Fruit fly (Drosophila melanogaster) whole organism, embryonic: ENCODE measurements around the gene Gr63a.

Experiments
- BEAF-32 ChIP-seq: fragments of 200-800 bp; sonication (Bioruptor generic); optimal IDR thresholded peaks from 3 replicates; lab custom pipeline; 2017; ENCODE audit warnings: missing biosample characterization, missing genetic modification characterization, mild to moderate bottlenecking, moderate library complexity, missing genetic modification reagents
- CG10462 ChIP-seq: fragments of 200-800 bp; sonication (Bioruptor generic); optimal IDR thresholded peaks from 2 replicates; lab custom pipeline; 2016; ENCODE audit warnings: missing biosample characterization, missing genetic modification characterization
- CG12769 ChIP-seq: fragments of 200-800 bp; sonication (Bioruptor generic); optimal IDR thresholded peaks from 2 replicates; lab custom pipeline; 2019; ENCODE audit warnings: missing biosample characterization, mild to moderate bottlenecking, missing genetic modification characterization, moderate library complexity
- CG14441 ChIP-seq: fragments of 200-800 bp; sonication (Bioruptor generic); IDR thresholded peaks from 2 replicates; pipeline ENCODE4 v1.3.6; 2022; ENCODE audit warnings: missing biosample characterization, missing genetic modification characterization
- CG15696 ChIP-seq: fragments of 200-800 bp; sonication (Bioruptor generic); optimal IDR thresholded peaks from 2 replicates; lab custom pipeline; 2019; ENCODE audit warnings: missing biosample characterization, mild to moderate bottlenecking, missing genetic modification characterization, moderate library complexity
- CG17328 ChIP-seq: fragments of 200-800 bp; sonication (Bioruptor generic); IDR thresholded peaks from 2 replicates; pipeline ENCODE4 v1.3.6; 2022; ENCODE audit warnings: missing biosample characterization, missing genetic modification characterization
- CG17612 ChIP-seq: fragments of 200-800 bp; sonication (Bioruptor generic); IDR thresholded peaks from 2 replicates; pipeline ENCODE4 v1.3.6; 2022; ENCODE audit warnings: missing biosample characterization, missing genetic modification characterization
- CG18476 ChIP-seq: fragments of 200-800 bp; sonication (Bioruptor generic); optimal IDR thresholded peaks from 2 replicates; lab custom pipeline; 2016; ENCODE audit warnings: missing biosample characterization, mild to moderate bottlenecking, missing genetic modification characterization
- CG2202 ChIP-seq: fragments of 200-800 bp; sonication (Bioruptor generic); optimal IDR thresholded peaks from 2 replicates; lab custom pipeline; 2018; ENCODE audit warnings: missing biosample characterization, mild to moderate bottlenecking, missing genetic modification characterization
- CG30431 ChIP-seq: fragments of 200-800 bp; sonication (Bioruptor generic); optimal IDR thresholded peaks from 2 replicates; lab custom pipeline; 2017; ENCODE audit warnings: missing biosample characterization, missing genetic modification characterization
- CG34422 ChIP-seq: fragments of 200-800 bp; sonication (Bioruptor generic); IDR thresholded peaks from 3 replicates; pipeline ENCODE4 v1.3.6; 2022; ENCODE audit warnings: missing biosample characterization, missing genetic modification characterization
- CG3838 ChIP-seq: fragments of 200-800 bp; sonication (Bioruptor generic); optimal IDR thresholded peaks from 3 replicates; lab custom pipeline; 2016; ENCODE audit warnings: missing biosample characterization, missing genetic modification characterization
- CG4854 ChIP-seq: fragments of 200-800 bp; sonication (Bioruptor generic); optimal IDR thresholded peaks from 2 replicates; lab custom pipeline; 2016; ENCODE audit warnings: missing biosample characterization, missing genetic modification characterization, inconsistent platforms
- CG8388 ChIP-seq: fragments of 200-800 bp; sonication (Bioruptor generic); optimal IDR thresholded peaks from 2 replicates; lab custom pipeline; 2019; ENCODE audit warnings: missing biosample characterization, mild to moderate bottlenecking, missing genetic modification characterization, moderate library complexity
- CG9727 ChIP-seq: fragments of 200-800 bp; sonication (Bioruptor generic); optimal IDR thresholded peaks from 3 replicates; lab custom pipeline; 2017; ENCODE audit warnings: missing biosample characterization, mild to moderate bottlenecking, missing genetic modification characterization
- CoRest ChIP-seq: fragments of 200-800 bp; sonication (Bioruptor generic); optimal IDR thresholded peaks from 3 replicates; lab custom pipeline; 2018; ENCODE audit warnings: missing biosample characterization, mild to moderate bottlenecking, missing genetic modification characterization, moderate library complexity
- Dip2 ChIP-seq: fragments of 200-800 bp; sonication (Bioruptor generic); IDR thresholded peaks from 2 replicates; pipeline ENCODE4 v1.3.6; 2022; ENCODE audit warnings: missing biosample characterization, missing genetic modification characterization
- Dll ChIP-seq: fragments of 200-800 bp; sonication (Bioruptor generic); IDR thresholded peaks from 4 replicates; pipeline ENCODE4 v1.3.6; 2022; ENCODE audit warnings: missing biosample characterization, missing genetic modification characterization; ENCODE audit not compliant: partially characterized antibody
- Hr3 ChIP-seq: fragments of 200-800 bp; sonication (Bioruptor generic); optimal IDR thresholded peaks from 3 replicates; lab custom pipeline; 2016; ENCODE audit warnings: missing biosample characterization, missing genetic modification characterization
- Lim3 ChIP-seq: fragments of 200-800 bp; sonication (Bioruptor generic); IDR thresholded peaks from 2 replicates; pipeline ENCODE4 v1.3.6; 2022; ENCODE audit warnings: missing biosample characterization, missing genetic modification characterization
- Med ChIP-seq: fragments of 200-800 bp; sonication (Bioruptor generic); peaks from one replicate; lab custom pipeline; 2016; ENCODE audit warnings: missing biosample characterization, missing genetic modification characterization, mild to moderate bottlenecking, inconsistent platforms, moderate library complexity
- Mrtf ChIP-seq: fragments of 200-800 bp; sonication (Bioruptor generic); IDR thresholded peaks from 3 replicates; pipeline ENCODE4 v1.3.6; 2022; ENCODE audit warnings: missing biosample characterization, missing genetic modification characterization
- Nf-YC ChIP-seq: fragments of 200-800 bp; optimal IDR thresholded peaks from 3 replicates; lab custom pipeline; 2019; ENCODE audit warnings: missing biosample characterization, mild to moderate bottlenecking, missing genetic modification characterization, moderate library complexity
- Opbp ChIP-seq: fragments of 200-800 bp; sonication (Bioruptor generic); IDR thresholded peaks from 3 replicates; pipeline ENCODE4 v1.3.6; 2022; ENCODE audit warnings: missing biosample characterization, missing genetic modification characterization; ENCODE audit not compliant: partially characterized antibody
- Pdp1 ChIP-seq, 2 experiments: fragments of 200-800 bp; sonication (Bioruptor generic); optimal IDR thresholded peaks; 3 replicates each; lab custom pipeline; 2016; ENCODE audit warnings: missing biosample characterization in 2 of 2, missing genetic modification characterization in 2 of 2, mild to moderate bottlenecking in 1 of 2, moderate library complexity in 1 of 2
- Sin3A ChIP-seq: fragments of >200 bp; optimal IDR thresholded peaks from 2 replicates; lab custom pipeline; 2018
- abd-A ChIP-seq: fragments of 200-800 bp; sonication (Bioruptor generic); optimal IDR thresholded peaks from 3 replicates; lab custom pipeline; 2019; ENCODE audit warnings: missing biosample characterization, mild to moderate bottlenecking, missing genetic modification characterization, moderate library complexity
- ac ChIP-seq: fragments of 200-800 bp; sonication (Bioruptor generic); optimal IDR thresholded peaks from 3 replicates; lab custom pipeline; 2017; ENCODE audit warnings: missing biosample characterization, mild to moderate bottlenecking, missing genetic modification characterization
- ato ChIP-seq: fragments of 200-800 bp; sonication (Bioruptor generic); IDR thresholded peaks from 2 replicates; pipeline ENCODE4 v1.3.6; 2022; ENCODE audit warnings: missing biosample characterization, missing genetic modification characterization; ENCODE audit not compliant: partially characterized antibody
- cad ChIP-seq: fragments of >200 bp; optimal IDR thresholded peaks from 2 replicates; lab custom pipeline; 2017; ENCODE audit warnings: missing biosample characterization, missing genetic modification characterization
- crol ChIP-seq: fragments of 200-800 bp; sonication (Bioruptor generic); IDR thresholded peaks from 2 replicates; pipeline ENCODE4 v1.3.6; 2022; ENCODE audit warnings: missing biosample characterization, missing genetic modification characterization
- crp ChIP-seq, 2 experiments: fragments of 200-800 bp; sonication (Bioruptor generic); optimal IDR thresholded peaks; 2 replicates in 1 of 2; 3 replicates in 1 of 2; lab custom pipeline; 2017; ENCODE audit warnings: missing biosample characterization in 2 of 2, missing genetic modification characterization in 2 of 2, mild to moderate bottlenecking in 1 of 2, moderate library complexity in 1 of 2
- dysf ChIP-seq: fragments of 200-800 bp; sonication (Bioruptor generic); IDR thresholded peaks from 3 replicates; pipeline ENCODE4 v1.3.6; 2022; ENCODE audit warnings: missing biosample characterization, missing genetic modification characterization
- ewg ChIP-seq: fragments of 200-800 bp; sonication (Bioruptor generic); optimal IDR thresholded peaks from 3 replicates; lab custom pipeline; 2017; ENCODE audit warnings: mild to moderate bottlenecking, missing biosample characterization, missing genetic modification reagents, missing genetic modification characterization
- fu2 ChIP-seq: fragments of 200-800 bp; sonication (Bioruptor generic); optimal IDR thresholded peaks from 2 replicates; lab custom pipeline; 2016; ENCODE audit warnings: missing biosample characterization, missing genetic modification characterization
- gcm ChIP-seq: fragments of 200-800 bp; sonication (Bioruptor generic); optimal IDR thresholded peaks from 2 replicates; lab custom pipeline; 2019; ENCODE audit warnings: missing biosample characterization, mild to moderate bottlenecking, missing genetic modification characterization, moderate library complexity
- gt ChIP-seq: fragments of 200-800 bp; sonication (Bioruptor generic); IDR thresholded peaks from 2 replicates; pipeline ENCODE4 v1.3.6; 2022; ENCODE audit warnings: missing biosample characterization, missing genetic modification characterization
- ham ChIP-seq: fragments of 200-800 bp; sonication (Bioruptor generic); IDR thresholded peaks from 2 replicates; pipeline ENCODE4 v1.3.6; 2022; ENCODE audit warnings: missing biosample characterization, missing genetic modification characterization
- insv ChIP-seq, 2 experiments: fragments of 200-800 bp; sonication (Bioruptor generic); optimal IDR thresholded peaks; 3 replicates each; lab custom pipeline; 2016 to 2018; ENCODE audit warnings: missing biosample characterization in 2 of 2, missing genetic modification characterization in 2 of 2
- lab ChIP-seq: fragments of 200-800 bp; sonication (Bioruptor generic); optimal IDR thresholded peaks from 3 replicates; lab custom pipeline; 2017; ENCODE audit warnings: missing biosample characterization, missing genetic modification characterization, mild to moderate bottlenecking, moderate library complexity, missing genetic modification reagents
- lmd ChIP-seq: fragments of 200-800 bp; sonication (Bioruptor generic); IDR thresholded peaks from 2 replicates; pipeline ENCODE4 v1.3.6; 2022; ENCODE audit warnings: missing biosample characterization, missing genetic modification characterization
- nom ChIP-seq: fragments of 200-800 bp; sonication (Bioruptor generic); optimal IDR thresholded peaks from 2 replicates; lab custom pipeline; 2017; ENCODE audit warnings: missing biosample characterization, missing genetic modification characterization, mild to moderate bottlenecking, moderate library complexity, missing genetic modification reagents
- psq ChIP-seq: fragments of 200-800 bp; sonication (Bioruptor generic); optimal IDR thresholded peaks from 2 replicates; lab custom pipeline; 2017; ENCODE audit warnings: missing biosample characterization, missing genetic modification characterization
- run ChIP-seq: fragments of 200-800 bp; sonication (Bioruptor generic); optimal IDR thresholded peaks from 3 replicates; lab custom pipeline; 2018; ENCODE audit warnings: missing biosample characterization, mild to moderate bottlenecking, missing genetic modification characterization
- salm ChIP-seq: fragments of 200-800 bp; sonication (Bioruptor generic); optimal IDR thresholded peaks from 2 replicates; lab custom pipeline; 2018; ENCODE audit warnings: missing biosample characterization, mild to moderate bottlenecking, missing genetic modification characterization
- sim ChIP-seq: fragments of 200-800 bp; sonication (Bioruptor generic); IDR thresholded peaks from 2 replicates; pipeline ENCODE4 v1.3.6; 2022; ENCODE audit warnings: missing biosample characterization, missing genetic modification characterization
- sug ChIP-seq: fragments of 200-800 bp; optimal IDR thresholded peaks from 2 replicates; lab custom pipeline; 2019; ENCODE audit warnings: missing biosample characterization, mild to moderate bottlenecking, missing genetic modification characterization, moderate library complexity
- wdn ChIP-seq: fragments of 200-800 bp; sonication (Bioruptor generic); IDR thresholded peaks from 2 replicates; pipeline ENCODE4 v1.3.6; 2022; ENCODE audit warnings: missing biosample characterization, missing genetic modification characterization
- z ChIP-seq: fragments of 200-800 bp; sonication (Bioruptor generic); IDR thresholded peaks from 3 replicates; pipeline ENCODE4 v1.3.6; 2022; ENCODE audit warnings: missing biosample characterization, missing genetic modification characterization
- zen ChIP-seq: fragments of 200-800 bp; sonication (Bioruptor generic); optimal IDR thresholded peaks from 3 replicates; lab custom pipeline; 2018; ENCODE audit warnings: missing biosample characterization, mild to moderate bottlenecking, missing genetic modification characterization, moderate library complexity

The Gr63a gene

DNA sequence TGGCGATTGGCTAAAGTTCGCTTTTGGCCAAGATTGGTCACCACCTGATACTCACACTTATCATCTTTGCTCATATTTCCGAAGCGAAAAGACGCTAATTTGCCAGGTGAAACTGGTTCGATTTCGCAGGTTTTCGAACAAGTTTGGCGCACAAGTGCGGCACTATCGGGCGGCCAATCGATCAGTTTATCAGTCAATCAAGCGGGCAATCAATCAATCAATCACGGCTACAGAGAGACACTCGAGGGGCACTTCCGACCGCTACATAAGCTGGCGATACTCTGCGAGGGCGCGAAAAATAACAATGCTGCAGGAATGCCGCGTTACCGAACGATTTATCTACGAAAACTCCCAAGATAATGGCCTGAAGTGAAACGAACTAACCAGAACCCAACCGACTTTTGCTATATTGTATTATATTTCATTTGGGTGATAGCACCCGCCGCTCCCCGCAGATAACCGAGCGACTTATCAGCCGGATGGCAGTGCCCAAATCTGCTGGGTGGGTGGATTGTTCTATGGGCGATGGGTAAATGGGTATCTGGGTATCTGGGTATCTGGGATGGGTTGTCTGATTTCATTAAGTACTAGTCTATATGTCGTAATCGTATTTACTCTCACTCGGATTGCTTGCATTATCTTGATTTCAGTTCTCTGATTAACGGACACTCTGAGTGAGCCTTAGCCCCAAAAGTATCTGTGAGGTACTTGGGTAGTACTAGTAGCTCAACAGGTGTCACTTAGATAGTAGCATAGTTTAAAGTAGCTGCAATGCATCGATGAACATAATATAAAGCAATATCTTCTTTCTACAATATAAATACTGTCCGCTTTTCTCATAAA is 32.8 kb upstream of the Gr63a start (continued):
- no peak for TF ChIP-seq crp (GFP tag; optimal IDR thresholded peaks at IDR 0.05; lab: Kevin White, UChicago)
- TF ChIP-seq psq (GFP tag; lab: Kevin White, UChicago), result no peak
- TF ChIP-seq run (tag; lab: Kevin White, UChicago), result no peak
- peak in 1 of 2 experiments; percentile 75 for TF ChIP-seq Pdp1 (GFP tag; optimal IDR thresholded peaks at IDR 0.05; lab: Kevin White, UChicago)
- no peak for TF ChIP-seq insv (GFP tag; optimal IDR thresholded peaks at IDR 0.05; lab: Kevin White, UChicago)
- no peak for TF ChIP-seq ato
- TF ChIP-seq CG9727, result no peak
- peak; percentile 79 for TF ChIP-seq crol (GFP tag; lab: Robert Waterston, UW)
- no peak for TF ChIP-seq CG3838 (GFP tag; lab: Kevin White, UChicago)
- no peak for TF ChIP-seq fu2 (GFP tag; lab: Kevin White, UChicago)
- TF ChIP-seq gcm, result no peak
- TF ChIP-seq Dip2 (GFP tag; lab: Robert Waterston, UW), result no peak
- TF ChIP-seq CoRest, result no peak
- no peak for TF ChIP-seq BEAF-32 (GFP tag; lab: Kevin White, UChicago)
- TF ChIP-seq sug (tag; lab: Kevin White, UChicago), result peak; percentile 74
- no peak for TF ChIP-seq CG34422 (GFP tag; lab: Robert Waterston, UW)
- TF ChIP-seq CG18476 (GFP tag; lab: Kevin White, UChicago), result no peak
- TF ChIP-seq Nf-YC (tag; lab: Kevin White, UChicago), result no peak
- TF ChIP-seq cad, result no peak
- TF ChIP-seq Hr3 (GFP tag; lab: Kevin White, UChicago), result no peak
- peak; percentile 21 for TF ChIP-seq Med
- no peak for TF ChIP-seq Sin3A (lab: Kevin White, UChicago)
- peak; percentile 39 for TF ChIP-seq lab
- no peak for TF ChIP-seq Dll
- TF ChIP-seq CG30431 (GFP tag; lab: Kevin White, UChicago), result no peak
- no peak for TF ChIP-seq ac (GFP tag; lab: Kevin White, UChicago)
- no peak for TF ChIP-seq z (GFP tag; lab: Robert Waterston, UW)
- no peak for TF ChIP-seq CG15696
- TF ChIP-seq gt (GFP tag; lab: Robert Waterston, UW), result no peak
- TF ChIP-seq lmd (GFP tag; lab: Robert Waterston, UW), result no peak
- TF ChIP-seq ham (GFP tag; lab: Robert Waterston, UW), result 0 out of 2 replicates have a peak, but pooled peaks have one; percentile 48
- TF ChIP-seq Opbp (GFP tag; lab: Robert Waterston, UW), result no peak
- TF ChIP-seq CG17328 (GFP tag; lab: Robert Waterston, UW), result no peak
- no peak for TF ChIP-seq CG2202 (tag; lab: Kevin White, UChicago)
- no peak for TF ChIP-seq ewg (GFP tag; lab: Kevin White, UChicago)
- TF ChIP-seq wdn (GFP tag; lab: Robert Waterston, UW), result no peak
- no peak for TF ChIP-seq CG14441 (GFP tag; lab: Robert Waterston, UW)
- no peak for TF ChIP-seq dysf
- TF ChIP-seq CG17612 (GFP tag; lab: Robert Waterston, UW), result no peak
- TF ChIP-seq nom, result no peak
- no peak for TF ChIP-seq CG8388 (GFP tag; lab: Kevin White, UChicago)
- TF ChIP-seq Mrtf (GFP tag; lab: Robert Waterston, UW), result no peak
- TF ChIP-seq sim (GFP tag; lab: Robert Waterston, UW), result no peak
- TF ChIP-seq CG10462 (GFP tag; lab: Kevin White, UChicago), result no peak
- no peak for TF ChIP-seq CG4854 (GFP tag; lab: Kevin White, UChicago)
- no peak for TF ChIP-seq salm (tag; lab: Kevin White, UChicago)
- no peak for TF ChIP-seq zen (tag; lab: Kevin White, UChicago)
- TF ChIP-seq abd-A (tag; lab: Kevin White, UChicago), result no peak
- peak; percentile 72; the same call in 1 of the 2 replicates for TF ChIP-seq Lim3 (GFP tag; lab: Robert Waterston, UW)
- peak; percentile 37 for TF ChIP-seq CG12769
